Fruit fly (Drosophila melanogaster): ENCODE measurements around the gene eIF2A.

- TF ChIP-seq Ets98B (GFP tag; IDR thresholded peaks at IDR 0.05): no peak
- TF ChIP-seq Snoo (tag; optimal IDR thresholded peaks at IDR 0.05): no peak
- no peak for TF ChIP-seq fd96Ca (GFP tag; IDR thresholded peaks at IDR 0.05)
- no peak for TF ChIP-seq EcR (GFP tag; optimal IDR thresholded peaks at IDR 0.05)
- no peak for TF ChIP-seq CG10348 (GFP tag; IDR thresholded peaks at IDR 0.05)
- no peak for TF ChIP-seq rn (GFP tag; IDR thresholded peaks at IDR 0.05)
- no peak for TF ChIP-seq gl (tag; optimal IDR thresholded peaks at IDR 0.05)
Observed at dm6 chr3L:21844488-21844887, 19.9 kb downstream of the eIF2A start, which contains the start of gene mub.

All from whole organism, pupa.